Worm (Caenorhabditis elegans): ENCODE measurements around the gene tpk-1.

The tpk-1 gene

DNA sequence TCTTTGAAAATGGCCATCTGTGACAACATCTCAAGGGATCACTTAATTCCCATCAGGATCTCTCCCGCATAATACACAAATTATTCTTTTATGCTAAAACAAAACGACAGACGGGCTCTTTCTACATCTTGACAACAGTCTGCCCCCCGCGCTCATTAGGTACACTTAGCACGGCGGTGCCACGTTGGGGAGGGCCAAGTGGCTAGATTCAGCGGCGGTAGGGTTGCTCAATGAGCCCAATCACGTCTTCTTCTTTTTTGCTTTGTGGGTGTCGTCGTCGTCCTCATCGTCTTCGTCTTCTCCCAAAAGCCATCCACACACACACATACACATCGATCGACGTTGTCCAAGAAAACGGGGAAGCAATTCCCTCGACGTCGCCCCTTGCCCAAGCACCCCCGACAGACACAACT lies 38.9 kb upstream of the tpk-1 start:
- peak; percentile 55 for TF ChIP-seq ham-2 (GFP tag; optimal IDR thresholded peaks at IDR 0.05)
- peak; percentile 68 for TF ChIP-seq mls-2 (tag; optimal IDR thresholded peaks at IDR 0.05)
- peak; percentile 85 for TF ChIP-seq cnd-1 (tag; optimal IDR thresholded peaks at IDR 0.05)
- peak; percentile 26 for TF ChIP-seq lin-13 (tag; optimal IDR thresholded peaks at IDR 0.05)
- TF ChIP-seq unc-62 (GFP tag; optimal IDR thresholded peaks at IDR 0.05), result peak; percentile 14
- TF ChIP-seq tbx-8 (GFP tag; optimal IDR thresholded peaks at IDR 0.05), result no peak
- TF ChIP-seq ces-1 (GFP tag; optimal IDR thresholded peaks at IDR 0.05), result peak; percentile 87
- TF ChIP-seq bed-3 (GFP tag; optimal IDR thresholded peaks at IDR 0.05), result no peak

ce11 chrIII:8873990-8874668 lies 37.8 kb upstream of the tpk-1 start:
- no peak for TF ChIP-seq nhr-28 (tag; optimal IDR thresholded peaks at IDR 0.05)
- no peak for TF ChIP-seq nhr-76 (tag; optimal IDR thresholded peaks at IDR 0.05)
- TF ChIP-seq snpc-4 (tag; optimal IDR thresholded peaks at IDR 0.05), result no peak
- no peak for TF ChIP-seq elt-3 (tag; optimal IDR thresholded peaks at IDR 0.05)
- TF ChIP-seq lin-13 (tag; optimal IDR thresholded peaks at IDR 0.05), result peak; percentile 2
- peak; percentile 60 for TF ChIP-seq sptf-1 (tag; optimal IDR thresholded peaks at IDR 0.05)
- peak; percentile 71 for TF ChIP-seq tbx-8 (GFP tag; optimal IDR thresholded peaks at IDR 0.05)
- no peak for TF ChIP-seq ham-2 (GFP tag; optimal IDR thresholded peaks at IDR 0.05)
- peak; percentile 21 for TF ChIP-seq nhr-2 (tag; optimal IDR thresholded peaks at IDR 0.05)
- no peak for TF ChIP-seq elt-1 (tag; optimal IDR thresholded peaks at IDR 0.05; ENCODE audit: borderline replicate concordance, insufficient read depth)
- peak; percentile 33 for TF ChIP-seq lsy-2 (tag; optimal IDR thresholded peaks at IDR 0.05)
- peak; percentile 87 for TF ChIP-seq mep-1 (tag; optimal IDR thresholded peaks at IDR 0.05)
- peak; percentile 91 for TF ChIP-seq unc-62 (GFP tag; optimal IDR thresholded peaks at IDR 0.05)
- peak; percentile 85 for TF ChIP-seq mls-2 (tag; optimal IDR thresholded peaks at IDR 0.05)
- TF ChIP-seq lin-32 (GFP tag; optimal IDR thresholded peaks at IDR 0.05), result peak; percentile 85
- peak; percentile 78 for TF ChIP-seq cnd-1 (tag; optimal IDR thresholded peaks at IDR 0.05)
- no peak for TF ChIP-seq sem-2 (GFP tag; optimal IDR thresholded peaks at IDR 0.05)
- TF ChIP-seq bed-3 (GFP tag; optimal IDR thresholded peaks at IDR 0.05), result no peak
- TF ChIP-seq unc-120 (tag; optimal IDR thresholded peaks at IDR 0.05; ENCODE audit: poor library complexity, severe bottlenecking), result peak; percentile 100
- peak; percentile 23 for TF ChIP-seq ceh-43 (GFP tag; optimal IDR thresholded peaks at IDR 0.05)
- no peak for TF ChIP-seq blmp-1 (tag; optimal IDR thresholded peaks at IDR 0.05)
- peak; percentile 74 for TF ChIP-seq drap-1 (GFP tag; optimal IDR thresholded peaks at IDR 0.05)
- TF ChIP-seq hlh-1 (tag; optimal IDR thresholded peaks at IDR 0.05), result peak; percentile 69
- TF ChIP-seq ceh-39 (tag; optimal IDR thresholded peaks at IDR 0.05), result peak; percentile 42
- TF ChIP-seq ztf-11 (tag; optimal IDR thresholded peaks at IDR 0.05), result peak; percentile 57
- peak; percentile 60 for TF ChIP-seq M03D4.4 (tag; optimal IDR thresholded peaks at IDR 0.05)
- TF ChIP-seq unc-39 (tag; optimal IDR thresholded peaks at IDR 0.05), result peak; percentile 22
- TF ChIP-seq mab-5 (tag; optimal IDR thresholded peaks at IDR 0.05), result no peak
- TF ChIP-seq pha-4 (tag; optimal IDR thresholded peaks at IDR 0.05), result peak; percentile 20
- TF ChIP-seq flh-1 (GFP tag; optimal IDR thresholded peaks at IDR 0.05), result peak; percentile 34
- TF ChIP-seq nhr-12 (tag; optimal IDR thresholded peaks at IDR 0.05), result peak; percentile 67
- TF ChIP-seq nhr-237 (tag; optimal IDR thresholded peaks at IDR 0.05), result peak; percentile 19
- no peak for TF ChIP-seq zip-8 (tag; optimal IDR thresholded peaks at IDR 0.05)
- TF ChIP-seq ces-1 (GFP tag; optimal IDR thresholded peaks at IDR 0.05), result peak; percentile 23
- no peak for TF ChIP-seq ceh-83 (GFP tag; optimal IDR thresholded peaks at IDR 0.05)

DNA sequence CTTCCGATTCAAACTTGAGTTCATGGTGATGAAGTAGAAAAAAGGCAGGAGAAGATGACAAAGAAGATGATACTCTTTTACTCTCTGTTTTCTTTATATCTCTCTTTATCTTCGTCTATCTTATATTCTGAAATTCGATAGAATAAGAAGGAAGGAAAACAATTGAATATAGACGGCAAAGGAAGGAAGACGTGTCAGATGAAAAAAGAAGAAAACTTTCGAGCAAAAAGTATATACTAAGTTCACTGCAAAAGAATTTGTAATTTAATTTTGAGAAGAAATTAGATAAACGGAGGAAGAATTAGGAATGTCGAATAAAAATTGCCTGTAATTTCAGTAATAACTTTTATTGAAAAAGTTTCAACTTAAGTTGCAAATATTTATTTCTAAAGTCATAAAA lies 34.9 kb upstream of the tpk-1 start, which contains the start of gene K01F9.2:
Gene K01F9.2, minus strand, starts transcription at position 127 of the 400 bp plus-strand sequence.
- no peak for TF ChIP-seq unc-39 (tag; optimal IDR thresholded peaks at IDR 0.05)
- TF ChIP-seq ces-1 (GFP tag; optimal IDR thresholded peaks at IDR 0.05), result peak; percentile 91
- no peak for TF ChIP-seq elt-3 (tag; optimal IDR thresholded peaks at IDR 0.05)

ce11 chrIII:8878960-8879359 lies 33.0 kb upstream of the tpk-1 start:
- TF ChIP-seq lsy-2 (tag; optimal IDR thresholded peaks at IDR 0.05) (no peak), M03D4.4 (tag; optimal IDR thresholded peaks at IDR 0.05) (no peak), lin-13 (tag; optimal IDR thresholded peaks at IDR 0.05) (no peak), cnd-1 (tag; optimal IDR thresholded peaks at IDR 0.05) (no peak), nhr-237 (tag; optimal IDR thresholded peaks at IDR 0.05) (no peak), mls-2 (tag; optimal IDR thresholded peaks at IDR 0.05) (no peak), elt-3 (tag; optimal IDR thresholded peaks at IDR 0.05) (no peak), mab-5 (tag; optimal IDR thresholded peaks at IDR 0.05) (no peak), zip-8 (tag; optimal IDR thresholded peaks at IDR 0.05) (no peak), bed-3 (GFP tag; optimal IDR thresholded peaks at IDR 0.05) (no peak), ham-2 (GFP tag; optimal IDR thresholded peaks at IDR 0.05) (no peak), blmp-1 (tag; optimal IDR thresholded peaks at IDR 0.05) (no peak), nhr-12 (tag; optimal IDR thresholded peaks at IDR 0.05) (no peak), ceh-83 (GFP tag; optimal IDR thresholded peaks at IDR 0.05) (no peak), tbx-8 (GFP tag; optimal IDR thresholded peaks at IDR 0.05) (no peak), pha-4 (tag; optimal IDR thresholded peaks at IDR 0.05) (no peak), nhr-2 (tag; optimal IDR thresholded peaks at IDR 0.05) (no peak)

Measured in whole organism, mixed stage, embryonic.